Fruit fly (Drosophila melanogaster) whole organism, embryonic: ENCODE data around the gene KFase.

Source experiments
- BEAF-32 ChIP-seq: fragments of 200-800 bp; sonication (Bioruptor generic); optimal IDR thresholded peaks from 3 replicates; lab custom pipeline; 2017; ENCODE audit warnings: missing biosample characterization, missing genetic modification characterization, mild to moderate bottlenecking, moderate library complexity, missing genetic modification reagents
- CG10274 ChIP-seq: fragments of 200-800 bp; sonication (Bioruptor generic); optimal IDR thresholded peaks from 3 replicates; lab custom pipeline; 2017; ENCODE audit warnings: missing biosample characterization, mild to moderate bottlenecking, missing genetic modification characterization
- CG11696 ChIP-seq: fragments of 200-800 bp; sonication (Bioruptor generic); IDR thresholded peaks from 2 replicates; pipeline ENCODE4 v1.3.6; 2022; ENCODE audit warnings: missing biosample characterization, missing genetic modification characterization
- CG12219 ChIP-seq: fragments of 200-800 bp; sonication (Bioruptor generic); optimal IDR thresholded peaks from 3 replicates; lab custom pipeline; 2018; ENCODE audit warnings: missing biosample characterization, mild to moderate bottlenecking, missing genetic modification characterization
- CG12659 ChIP-seq: fragments of 200-800 bp; sonication (Bioruptor generic); optimal IDR thresholded peaks from 3 replicates; lab custom pipeline; 2017; ENCODE audit warnings: mild to moderate bottlenecking, missing biosample characterization, missing genetic modification reagents, missing genetic modification characterization
- CG15073 ChIP-seq: fragments of 200-800 bp; sonication (Bioruptor generic); optimal IDR thresholded peaks from 2 replicates; lab custom pipeline; 2016; ENCODE audit warnings: missing biosample characterization, missing genetic modification characterization
- CG17361 ChIP-seq: fragments of 200-800 bp; sonication (Bioruptor generic); IDR thresholded peaks from 3 replicates; pipeline ENCODE4 v1.3.6; 2022; ENCODE audit warnings: missing biosample characterization, missing genetic modification characterization
- CG2678 ChIP-seq: fragments of 200-800 bp; sonication (Bioruptor generic); optimal IDR thresholded peaks from 3 replicates; lab custom pipeline; 2019; ENCODE audit warnings: missing biosample characterization, mild to moderate bottlenecking, missing genetic modification characterization, moderate library complexity
- CG2712 ChIP-seq: fragments of 200-800 bp; optimal IDR thresholded peaks from 3 replicates; lab custom pipeline; 2019; ENCODE audit warnings: missing biosample characterization, mild to moderate bottlenecking, missing genetic modification characterization, moderate library complexity
- CG32767 ChIP-seq: fragments of 200-800 bp; sonication (Bioruptor generic); IDR thresholded peaks from 2 replicates; pipeline ENCODE4 v1.3.6; 2022; ENCODE audit warnings: missing biosample characterization, missing genetic modification characterization
- CG3838 ChIP-seq: fragments of 200-800 bp; sonication (Bioruptor generic); optimal IDR thresholded peaks from 3 replicates; lab custom pipeline; 2016; ENCODE audit warnings: missing biosample characterization, missing genetic modification characterization
- CG42726 ChIP-seq: fragments of 200-800 bp; sonication (Bioruptor generic); IDR thresholded peaks from 2 replicates; pipeline ENCODE4 v1.3.6; 2022; ENCODE audit warnings: missing biosample characterization, missing genetic modification characterization; ENCODE audit not compliant: partially characterized antibody
- CG6654 ChIP-seq: fragments of 200-800 bp; sonication (Bioruptor generic); optimal IDR thresholded peaks from 2 replicates; lab custom pipeline; 2017; ENCODE audit warnings: missing biosample characterization, mild to moderate bottlenecking, missing genetic modification characterization
- CG6813 ChIP-seq: fragments of 200-800 bp; sonication (Bioruptor generic); optimal IDR thresholded peaks from 2 replicates; lab custom pipeline; 2017; ENCODE audit warnings: missing biosample characterization, missing genetic modification characterization, mild to moderate bottlenecking, moderate library complexity, missing genetic modification reagents
- CG7786 ChIP-seq: fragments of 200-800 bp; sonication (Bioruptor generic); optimal IDR thresholded peaks from 2 replicates; lab custom pipeline; 2016; ENCODE audit warnings: missing biosample characterization, missing genetic modification characterization
- CG9609 ChIP-seq: fragments of 200-800 bp; sonication (Bioruptor generic); optimal IDR thresholded peaks from 3 replicates; lab custom pipeline; 2016; ENCODE audit warnings: missing biosample characterization, missing genetic modification characterization
- CHES-1-like ChIP-seq: fragments of 200-800 bp; sonication (Bioruptor generic); optimal IDR thresholded peaks from 2 replicates; lab custom pipeline; 2016; ENCODE audit warnings: missing biosample characterization, missing genetic modification characterization
- Chrac-16 ChIP-seq: fragments of 200-800 bp; sonication (Bioruptor generic); optimal IDR thresholded peaks from 3 replicates; lab custom pipeline; 2016; ENCODE audit warnings: missing biosample characterization, missing genetic modification characterization
- CoRest ChIP-seq: fragments of 200-800 bp; sonication (Bioruptor generic); optimal IDR thresholded peaks from 3 replicates; lab custom pipeline; 2018; ENCODE audit warnings: missing biosample characterization, mild to moderate bottlenecking, missing genetic modification characterization, moderate library complexity
- Doc2 ChIP-seq: fragments of 200-800 bp; sonication (Bioruptor generic); IDR thresholded peaks from 2 replicates; pipeline ENCODE4 v1.3.6; 2022; ENCODE audit warnings: missing biosample characterization, missing genetic modification characterization
- Elba2 ChIP-seq: fragments of 200-800 bp; sonication (Bioruptor generic); optimal IDR thresholded peaks from 3 replicates; lab custom pipeline; 2016; ENCODE audit warnings: missing biosample characterization, missing genetic modification characterization
- Ets97D ChIP-seq: fragments of 200-800 bp; sonication (Bioruptor generic); optimal IDR thresholded peaks from 3 replicates; lab custom pipeline; 2016; ENCODE audit warnings: missing biosample characterization, missing genetic modification characterization
- Fer2 ChIP-seq: fragments of 200-800 bp; sonication (Bioruptor generic); optimal IDR thresholded peaks from 2 replicates; lab custom pipeline; 2018; ENCODE audit warnings: missing biosample characterization, mild to moderate bottlenecking, missing genetic modification characterization, moderate library complexity
- H2.0 ChIP-seq: fragments of 200-800 bp; sonication (Bioruptor generic); IDR thresholded peaks from 2 replicates; pipeline ENCODE4 v1.3.6; 2022; ENCODE audit warnings: missing biosample characterization, missing genetic modification characterization
- Hey ChIP-seq: fragments of 200-800 bp; sonication (Bioruptor generic); optimal IDR thresholded peaks from 3 replicates; lab custom pipeline; 2018; ENCODE audit warnings: missing biosample characterization, mild to moderate bottlenecking, missing genetic modification characterization
- Hr3 ChIP-seq: fragments of 200-800 bp; sonication (Bioruptor generic); optimal IDR thresholded peaks from 3 replicates; lab custom pipeline; 2016; ENCODE audit warnings: missing biosample characterization, missing genetic modification characterization
- Hsf ChIP-seq: fragments of 200-800 bp; sonication (Bioruptor generic); optimal IDR thresholded peaks from 3 replicates; lab custom pipeline; 2016; ENCODE audit warnings: missing biosample characterization, missing genetic modification characterization
- MTF-1 ChIP-seq: fragments of 200-800 bp; sonication (Bioruptor generic); optimal IDR thresholded peaks from 2 replicates; lab custom pipeline; 2018; ENCODE audit warnings: missing biosample characterization, mild to moderate bottlenecking, missing genetic modification characterization, borderline replicate concordance
- Max ChIP-seq: fragments of 200-800 bp; sonication (Bioruptor generic); optimal IDR thresholded peaks from 2 replicates; lab custom pipeline; 2016; ENCODE audit warnings: missing biosample characterization, mild to moderate bottlenecking, missing genetic modification characterization
- Pdp1 ChIP-seq, 2 experiments: fragments of 200-800 bp; sonication (Bioruptor generic); optimal IDR thresholded peaks; 3 replicates each; lab custom pipeline; 2016; ENCODE audit warnings: missing biosample characterization in 2 of 2, missing genetic modification characterization in 2 of 2, mild to moderate bottlenecking in 1 of 2, moderate library complexity in 1 of 2
- Sin3A ChIP-seq: fragments of >200 bp; optimal IDR thresholded peaks from 2 replicates; lab custom pipeline; 2018
- Trl ChIP-seq, 3 experiments: fragments of >200 bp in 2 of 3; fragments of 200-800 bp in 1 of 3; sonication (Bioruptor generic) in 1 of 3; optimal IDR thresholded peaks; 2 replicates in 1 of 3; 3 replicates in 2 of 3; lab custom pipeline; 2016 to 2017; ENCODE audit warnings: missing biosample characterization in 1 of 3, missing genetic modification characterization in 1 of 3
- Vsx1 ChIP-seq: fragments of 200-800 bp; sonication (Bioruptor generic); optimal IDR thresholded peaks from 2 replicates; lab custom pipeline; 2017; ENCODE audit warnings: missing biosample characterization, mild to moderate bottlenecking, missing genetic modification characterization, missing genetic modification reagents
- al ChIP-seq: fragments of 200-800 bp; sonication (Bioruptor generic); IDR thresholded peaks from 2 replicates; pipeline ENCODE4 v1.3.6; 2022; ENCODE audit warnings: missing biosample characterization, missing genetic modification characterization
- emc ChIP-seq: fragments of 200-800 bp; sonication (Bioruptor generic); optimal IDR thresholded peaks from 2 replicates; lab custom pipeline; 2016; ENCODE audit warnings: missing biosample characterization, missing genetic modification characterization
- eyg ChIP-seq: fragments of 200-800 bp; sonication (Bioruptor generic); optimal IDR thresholded peaks from 3 replicates; lab custom pipeline; 2016; ENCODE audit warnings: missing biosample characterization, missing genetic modification characterization
- fd3F ChIP-seq: fragments of 200-800 bp; sonication (Bioruptor generic); optimal IDR thresholded peaks from 2 replicates; lab custom pipeline; 2018; ENCODE audit warnings: missing biosample characterization, mild to moderate bottlenecking, missing genetic modification characterization, moderate library complexity
- fru ChIP-seq: fragments of >200 bp; optimal IDR thresholded peaks from 2 replicates; lab custom pipeline; 2017
- gfzf ChIP-seq: fragments of 200-800 bp; sonication (Bioruptor generic); optimal IDR thresholded peaks from 2 replicates; lab custom pipeline; 2016; ENCODE audit warnings: missing biosample characterization, mild to moderate bottlenecking, missing genetic modification characterization, moderate library complexity
- gt ChIP-seq: fragments of 200-800 bp; sonication (Bioruptor generic); IDR thresholded peaks from 2 replicates; pipeline ENCODE4 v1.3.6; 2022; ENCODE audit warnings: missing biosample characterization, missing genetic modification characterization
- luna ChIP-seq: fragments of 200-800 bp; sonication (Bioruptor generic); optimal IDR thresholded peaks from 2 replicates; lab custom pipeline; 2016; ENCODE audit warnings: missing biosample characterization, missing genetic modification characterization
- pho ChIP-seq: fragments of 200-800 bp; sonication (Bioruptor generic); optimal IDR thresholded peaks from 2 replicates; lab custom pipeline; 2016; ENCODE audit warnings: missing biosample characterization, missing genetic modification characterization
- phol ChIP-seq: fragments of 200-800 bp; sonication (Bioruptor generic); optimal IDR thresholded peaks from 3 replicates; lab custom pipeline; 2018; ENCODE audit warnings: missing biosample characterization, mild to moderate bottlenecking, missing genetic modification characterization, moderate library complexity
- ranshi ChIP-seq: fragments of 200-800 bp; sonication (Bioruptor generic); IDR thresholded peaks from 2 replicates; pipeline ENCODE4 v1.3.6; 2022; ENCODE audit warnings: missing biosample characterization, missing genetic modification characterization
- repo ChIP-seq: fragments of 200-800 bp; sonication (Bioruptor generic); optimal IDR thresholded peaks from 2 replicates; lab custom pipeline; 2016; ENCODE audit warnings: missing biosample characterization, missing genetic modification characterization
- rib ChIP-seq: fragments of 200-800 bp; sonication (Bioruptor generic); IDR thresholded peaks from 2 replicates; pipeline ENCODE4 v1.3.6; 2022; ENCODE audit warnings: missing biosample characterization, missing genetic modification characterization
- sd ChIP-seq: fragments of 200-800 bp; sonication (Bioruptor generic); optimal IDR thresholded peaks from 3 replicates; lab custom pipeline; 2018; ENCODE audit warnings: missing biosample characterization, mild to moderate bottlenecking, missing genetic modification characterization, moderate library complexity
- sr ChIP-seq: fragments of 200-800 bp; sonication (Bioruptor generic); IDR thresholded peaks from 3 replicates; pipeline ENCODE4 v1.3.6; 2022; ENCODE audit warnings: missing biosample characterization, missing genetic modification characterization
- vfl ChIP-seq: fragments of 200-800 bp; sonication (Bioruptor generic); optimal IDR thresholded peaks from 2 replicates; lab custom pipeline; 2016; ENCODE audit warnings: missing biosample characterization, missing genetic modification characterization
- wdn ChIP-seq: fragments of 200-800 bp; sonication (Bioruptor generic); IDR thresholded peaks from 2 replicates; pipeline ENCODE4 v1.3.6; 2022; ENCODE audit warnings: missing biosample characterization, missing genetic modification characterization

KFase gene

dm6 chr2L:6455955-6456599, 32.5 kb downstream of the KFase start, which contains the start of gene frj (continued):
- TF ChIP-seq CG6813 (GFP tag; lab: Kevin White, UChicago) (no peak), Sin3A (lab: Kevin White, UChicago) (peak; percentile 91), CG2678 (tag; lab: Kevin White, UChicago) (peak; percentile 61), eyg (GFP tag; lab: Kevin White, UChicago) (peak; percentile 42), CG3838 (GFP tag; lab: Kevin White, UChicago) (peak; percentile 54), CG42726 (GFP tag; lab: Robert Waterston, UW) (peak; percentile 59; the same call in 1 of the 2 replicates), Trl (optimal IDR thresholded peaks at IDR 0.05; lab: Kevin White, UChicago) (no peak), Trl (GFP tag; optimal IDR thresholded peaks at IDR 0.05; lab: Kevin White, UChicago) (peak; percentile 64), CoRest (tag; lab: Kevin White, UChicago) (peak; percentile 80), repo (GFP tag; lab: Kevin White, UChicago) (peak; percentile 27), Chrac-16 (peak; percentile 63), CG2712 (tag; lab: Kevin White, UChicago) (peak; percentile 72), wdn (GFP tag; lab: Robert Waterston, UW) (no peak; the same call in 1 of the 2 replicates), al (GFP tag; lab: Robert Waterston, UW) (peak; percentile 61), CG6654 (GFP tag; lab: Kevin White, UChicago) (peak; percentile 9), Max (peak; percentile 29), Pdp1 (GFP tag; optimal IDR thresholded peaks at IDR 0.05; lab: Kevin White, UChicago) (peak; percentile 56 to 65), CG17361 (GFP tag; lab: Robert Waterston, UW) (peak; percentile 74), sr (0 out of 3 replicates have a peak, but pooled peaks have one; percentile 12), CHES-1-like (GFP tag; lab: Kevin White, UChicago) (peak; percentile 71), H2.0 (GFP tag; lab: Robert Waterston, UW) (peak; percentile 56), CG7786 (GFP tag; lab: Kevin White, UChicago) (peak; percentile 70), Fer2 (tag; lab: Kevin White, UChicago) (no peak), CG9609 (GFP tag; lab: Kevin White, UChicago) (peak; percentile 85), CG12219 (GFP tag; lab: Kevin White, UChicago) (no peak), sd (peak; percentile 51), emc (GFP tag; lab: Kevin White, UChicago) (peak; percentile 41), Hr3 (GFP tag; lab: Kevin White, UChicago) (peak; percentile 78), gfzf (peak; percentile 95), CG10274 (no peak), MTF-1 (peak; percentile 31), Hey (no peak), fru (lab: Kevin White, UChicago) (no peak), CG11696 (GFP tag; lab: Robert Waterston, UW) (no peak), luna (GFP tag; lab: Kevin White, UChicago) (peak; percentile 21), phol (tag; lab: Kevin White, UChicago) (peak; percentile 80), BEAF-32 (peak; percentile 95), Vsx1 (GFP tag; lab: Kevin White, UChicago) (peak; percentile 43), vfl (GFP tag; lab: Kevin White, UChicago) (no peak), rib (no peak), pho (peak; percentile 72), CG32767 (GFP tag; lab: Robert Waterston, UW) (no peak), Hsf (peak; percentile 79), fd3F (GFP tag; lab: Kevin White, UChicago) (peak; percentile 54), gt (GFP tag; lab: Robert Waterston, UW) (no peak), ranshi (GFP tag; lab: Robert Waterston, UW) (peak; percentile 55; the same call in 1 of the 2 replicates), CG15073 (GFP tag; lab: Kevin White, UChicago) (no peak), Elba2 (no peak), Ets97D (GFP tag; lab: Kevin White, UChicago) (peak; percentile 90), Doc2 (GFP tag; lab: Robert Waterston, UW) (no peak), CG12659 (peak; percentile 82)
